Fruit fly (Drosophila melanogaster): ENCODE data around the gene Ir7e.

The Ir7e gene

dm6 chrX:7901153-7902038 lies 19.9 kb upstream of the Ir7e start, which contains the start of the genes RpS6 and bys (continued):
- peak; percentile 89 for TF ChIP-seq ci (GFP tag; IDR thresholded peaks at IDR 0.05)
- peak; percentile 6 for TF ChIP-seq CG8281 (tag; optimal IDR thresholded peaks at IDR 0.05)
- TF ChIP-seq danr (GFP tag; IDR thresholded peaks at IDR 0.05) = no peak
- TF ChIP-seq ara (GFP tag; IDR thresholded peaks at IDR 0.05) = peak; percentile 13; the same call in 1 of the 2 replicates
- no peak for TF ChIP-seq cad (GFP tag; optimal IDR thresholded peaks at IDR 0.05)
- no peak for TF ChIP-seq CG18764 (GFP tag; optimal IDR thresholded peaks at IDR 0.05)
- peak; percentile 22 for TF ChIP-seq CG3995 (GFP tag; optimal IDR thresholded peaks at IDR 0.05)
- TF ChIP-seq nerfin-2 (GFP tag; IDR thresholded peaks at IDR 0.05; ENCODE audit: partially characterized antibody) = peak; percentile 73
- TF ChIP-seq Awh (GFP tag; IDR thresholded peaks at IDR 0.05) = peak; percentile 43; the same call in 1 of the 2 replicates
- no peak for TF ChIP-seq D19B (GFP tag; optimal IDR thresholded peaks at IDR 0.05)
- peak; percentile 85 for TF ChIP-seq MTF-1 (GFP tag; optimal IDR thresholded peaks at IDR 0.05; ENCODE audit: borderline replicate concordance)
- TF ChIP-seq ap (GFP tag; IDR thresholded peaks at IDR 0.05) = no peak
- TF ChIP-seq CG10209 (GFP tag; optimal IDR thresholded peaks at IDR 0.05) = peak; percentile 43
- no peak for TF ChIP-seq CG11093 (GFP tag; IDR thresholded peaks at IDR 0.05)
- TF ChIP-seq dati (GFP tag; IDR thresholded peaks at IDR 0.05) = 0 out of 2 replicates have a peak, but pooled peaks have one; percentile 4
- no peak for TF ChIP-seq CG9797 (GFP tag; optimal IDR thresholded peaks at IDR 0.05)
- no peak for TF ChIP-seq hth (optimal IDR thresholded peaks at IDR 0.05)

dm6 chrX:7900659-7901058 lies 19.2 kb upstream of the Ir7e start:
- TF ChIP-seq sens (GFP tag) (peak; percentile 53), sd (tag; optimal IDR thresholded peaks at IDR 0.05) (no peak), Opbp (GFP tag; IDR thresholded peaks at IDR 0.05; ENCODE audit: partially characterized antibody) (0 out of 3 replicates have a peak, but pooled peaks have one; percentile 10), Ets65A (GFP tag) (peak; percentile 65)

- TF ChIP-seq CG9932 (GFP tag; IDR thresholded peaks at IDR 0.05) (peak; percentile 84), ci (GFP tag; IDR thresholded peaks at IDR 0.05) (no peak), CG32772 (GFP tag; IDR thresholded peaks at IDR 0.05) (peak; percentile 39; the same call in 1 of the 2 replicates), seq (GFP tag; IDR thresholded peaks at IDR 0.05) (peak; percentile 31; the same call in 1 of the 2 replicates), NK7.1 (GFP tag; optimal IDR thresholded peaks at IDR 0.05) (no peak), CG17568 (GFP tag; optimal IDR thresholded peaks at IDR 0.05) (no peak), CG12659 (GFP tag; optimal IDR thresholded peaks at IDR 0.05) (peak; percentile 68), Deaf1 (tag; optimal IDR thresholded peaks at IDR 0.05) (peak; percentile 15), CG6689 (GFP tag; IDR thresholded peaks at IDR 0.05) (peak; percentile 40; the same call in 1 of the 2 replicates), grau (tag; optimal IDR thresholded peaks at IDR 0.05) (peak; percentile 61), pan (optimal IDR thresholded peaks at IDR 0.05) (no peak), pan (GFP tag; optimal IDR thresholded peaks at IDR 0.05 in 1 of 2, IDR thresholded peaks at IDR 0.05 in 1 of 2) (peak in 1 of 2 experiments; percentile 20), CG15601 (tag; optimal IDR thresholded peaks at IDR 0.05) (peak; percentile 63), CG15269 (tag; optimal IDR thresholded peaks at IDR 0.05) (peak; percentile 62), odd (GFP tag; optimal IDR thresholded peaks at IDR 0.05) (no peak), CG4424 (GFP tag; optimal IDR thresholded peaks at IDR 0.05) (peak; percentile 62), ems (GFP tag; optimal IDR thresholded peaks at IDR 0.05) (peak; percentile 10), CG6683 (GFP tag; optimal IDR thresholded peaks at IDR 0.05) (peak; percentile 0), sens (GFP tag) (peak; percentile 88), Sry-δ (GFP tag; optimal IDR thresholded peaks at IDR 0.05) (peak; percentile 78), Sin3A (optimal IDR thresholded peaks at IDR 0.05) (peak; percentile 56), CG17361 (GFP tag; IDR thresholded peaks at IDR 0.05) (peak; percentile 61), CG12391 (tag; optimal IDR thresholded peaks at IDR 0.05) (peak; percentile 85), ewg (GFP tag; optimal IDR thresholded peaks at IDR 0.05) (peak; percentile 3), CG17829 (tag; optimal IDR thresholded peaks at IDR 0.05) (peak; percentile 77), Scr (GFP tag; IDR thresholded peaks at IDR 0.05; ENCODE audit: partially characterized antibody) (peak; percentile 72), D19A (tag; optimal IDR thresholded peaks at IDR 0.05) (peak; percentile 33)
These were observed 12.1 kb upstream of the Ir7e start, which contains the start of the genes CG45089, ND-MNLL and p115 for dm6 chrX:7893411-7894122. Gene CG45089 (minus strand): TSS chrX:7893798. Gene ND-MNLL (minus strand): TSS chrX:7893798. Gene p115 (plus strand): TSS chrX:7894031.
